Worm (Caenorhabditis elegans): Measurements from ENCODE around the gene Y43F8C.17.
A peak's percentile ranks its signal among the peaks of the same experiment; 100 is the strongest.

Y43F8C.17 gene

ce11 chrV:19755260-19755659 is 39.3 kb downstream of the Y43F8C.17 start, which contains the start of gene clec-50:
clec-50 (minus strand) TSS chrV:19755368.
- TF ChIP-seq lin-39 (tag; optimal IDR thresholded peaks at IDR 0.05), result no peak
- TF ChIP-seq nhr-102 (tag; optimal IDR thresholded peaks at IDR 0.05), result no peak
- no peak for TF ChIP-seq F49E8.2 (tag; optimal IDR thresholded peaks at IDR 0.05; ENCODE audit: borderline replicate concordance)
- TF ChIP-seq nhr-28 (tag; optimal IDR thresholded peaks at IDR 0.05), result peak; percentile 75
- no peak for TF ChIP-seq madf-9 (GFP tag; conservative IDR thresholded peaks at IDR 0.05)
- TF ChIP-seq hlh-11 (tag; optimal IDR thresholded peaks at IDR 0.05), result peak; percentile 68
- no peak for TF ChIP-seq set-16 (GFP tag; IDR thresholded peaks at IDR 0.05)
- TF ChIP-seq egl-43 (GFP tag; IDR thresholded peaks at IDR 0.05), result no peak
- no peak for TF ChIP-seq nhr-6 (tag; optimal IDR thresholded peaks at IDR 0.05)
- no peak for TF ChIP-seq zag-1 (tag; optimal IDR thresholded peaks at IDR 0.05)
- no peak for TF ChIP-seq vab-7 (GFP tag; IDR thresholded peaks at IDR 0.05)
- no peak for TF ChIP-seq hlh-30 (tag; optimal IDR thresholded peaks at IDR 0.05; ENCODE audit: insufficient read depth)
- TF ChIP-seq sdz-12 (GFP tag; optimal IDR thresholded peaks at IDR 0.05), result no peak
- TF ChIP-seq Y75B8A.6 (GFP tag; IDR thresholded peaks at IDR 0.05), result no peak
- TF ChIP-seq gei-8 (GFP tag; optimal IDR thresholded peaks at IDR 0.05), result no peak
- TF ChIP-seq lin-15B (tag; optimal IDR thresholded peaks at IDR 0.05), result no peak
- TF ChIP-seq nhr-77 (tag; optimal IDR thresholded peaks at IDR 0.05), result peak; percentile 25
- no peak for TF ChIP-seq nhr-11 (tag; optimal IDR thresholded peaks at IDR 0.05)
- no peak for TF ChIP-seq fos-1 (tag; optimal IDR thresholded peaks at IDR 0.05)
- TF ChIP-seq zfp-3 (GFP tag; conservative IDR thresholded peaks at IDR 0.05), result no peak
- TF ChIP-seq lin-29 (GFP tag; IDR thresholded peaks at IDR 0.05), result no peak
- TF ChIP-seq mdt-29 (GFP tag; IDR thresholded peaks at IDR 0.05), result no peak
- TF ChIP-seq hmg-1.1 (GFP tag; IDR thresholded peaks at IDR 0.05), result no peak
- no peak for TF ChIP-seq spr-3 (GFP tag; optimal IDR thresholded peaks at IDR 0.05)
- TF ChIP-seq mes-2 (tag; optimal IDR thresholded peaks at IDR 0.05; ENCODE audit: poor library complexity, severe bottlenecking), result no peak
- no peak for TF ChIP-seq zip-11 (GFP tag; IDR thresholded peaks at IDR 0.05)
- TF ChIP-seq madf-5 (GFP tag; IDR thresholded peaks at IDR 0.05), result no peak
- peak; percentile 35 for TF ChIP-seq dve-1 (tag; optimal IDR thresholded peaks at IDR 0.05; ENCODE audit: insufficient read depth)
- TF ChIP-seq php-3 (GFP tag; IDR thresholded peaks at IDR 0.05), result peak; percentile 80
- TF ChIP-seq ceh-20 (GFP tag; IDR thresholded peaks at IDR 0.05), result no peak
- TF ChIP-seq ceh-44 (GFP tag; IDR thresholded peaks at IDR 0.05), result no peak
- TF ChIP-seq aha-1 (tag), result no peak
- TF ChIP-seq nhr-25 (tag; optimal IDR thresholded peaks at IDR 0.05; ENCODE audit: borderline replicate concordance, insufficient read depth), result no peak
- TF ChIP-seq F10B5.3 (tag; optimal IDR thresholded peaks at IDR 0.05), result no peak
- no peak for TF ChIP-seq snpc-4 (tag; optimal IDR thresholded peaks at IDR 0.05)
- peak; percentile 95 for TF ChIP-seq dmd-6 (GFP tag; IDR thresholded peaks at IDR 0.05)
- TF ChIP-seq tag-97 (GFP tag; IDR thresholded peaks at IDR 0.05), result no peak
- TF ChIP-seq egl-27 (tag; optimal IDR thresholded peaks at IDR 0.05), result no peak
- TF ChIP-seq daf-8 (GFP tag; IDR thresholded peaks at IDR 0.05), result no peak
- no peak for TF ChIP-seq dpl-1 (GFP tag; optimal IDR thresholded peaks at IDR 0.05)
- no peak for TF ChIP-seq daf-16 (GFP tag; optimal IDR thresholded peaks at IDR 0.05)
- TF ChIP-seq daf-16 (tag; optimal IDR thresholded peaks at IDR 0.05), result peak; percentile 51
- TF ChIP-seq mep-1 (tag; optimal IDR thresholded peaks at IDR 0.05), result no peak
- no peak for TF ChIP-seq F37D6.2 (tag; optimal IDR thresholded peaks at IDR 0.05)
- no peak for TF ChIP-seq nhr-48 (tag; optimal IDR thresholded peaks at IDR 0.05)
- 0 out of 2 replicates have a peak, but pooled peaks have one; percentile 14 for TF ChIP-seq lin-1 (GFP tag; IDR thresholded peaks at IDR 0.05)
- no peak for TF ChIP-seq F44E2.7 (GFP tag; IDR thresholded peaks at IDR 0.05)
- TF ChIP-seq lin-38 (GFP tag; IDR thresholded peaks at IDR 0.05), result no peak
- no peak for TF ChIP-seq T26A8.4 (GFP tag; IDR thresholded peaks at IDR 0.05)
- TF ChIP-seq dmd-8 (GFP tag; IDR thresholded peaks at IDR 0.05), result no peak
- TF ChIP-seq daf-19 (GFP tag; conservative IDR thresholded peaks at IDR 0.05), result no peak
- TF ChIP-seq ZK337.2 (GFP tag; IDR thresholded peaks at IDR 0.05), result no peak
- no peak for TF ChIP-seq ceh-82 (tag; optimal IDR thresholded peaks at IDR 0.05)

All from whole organism, L4 larva.